Worm (Caenorhabditis elegans) whole organism, young adult: ENCODE measurements around the gene srx-120.

ENCODE experiments used
- B0035.1 ChIP-seq: sonication (generic microtip); optimal IDR thresholded peaks from 2 replicates; lab custom pipeline; 2016; ENCODE audit warnings: missing genetic modification characterization, mild to moderate bottlenecking, missing compliant biosample characterization, missing genotype, missing genetic modification reagents
- B0336.3 ChIP-seq: fragments of 200-800 bp; sonication (Bioruptor generic); IDR thresholded peaks from 2 replicates; pipeline ENCODE4 v1.3.6; 2022; ENCODE audit warnings: missing genetic modification characterization, missing compliant biosample characterization
- C17E4.6 ChIP-seq: fragments of 200-800 bp; sonication (Bioruptor generic); IDR thresholded peaks from 2 replicates; pipeline ENCODE4 v1.3.6; 2022; ENCODE audit warnings: missing genetic modification reagents, missing genetic modification characterization, missing compliant biosample characterization
- F23B12.7 ChIP-seq: sonication (generic microtip); optimal IDR thresholded peaks from 2 replicates; lab custom pipeline; 2017; ENCODE audit warnings: missing genetic modification characterization, mild to moderate bottlenecking, missing compliant biosample characterization, antibody characterized with exemption, moderate library complexity; ENCODE audit not compliant: insufficient read depth
- F39B2.1 ChIP-seq: fragments of 200-800 bp; sonication (Bioruptor generic); IDR thresholded peaks from 2 replicates; pipeline ENCODE4 v1.3.6; 2022; ENCODE audit warnings: missing genetic modification reagents, missing genetic modification characterization, missing compliant biosample characterization
- F49E8.2 ChIP-seq: sonication (generic microtip); optimal IDR thresholded peaks from 3 replicates; lab custom pipeline; 2017; ENCODE audit warnings: missing genetic modification characterization, mild to moderate bottlenecking, missing compliant biosample characterization, antibody characterized with exemption, moderate library complexity; ENCODE audit not compliant: insufficient read depth
- F52B5.7 ChIP-seq: sonication (generic microtip); optimal IDR thresholded peaks from 2 replicates; lab custom pipeline; 2016; ENCODE audit warnings: mild to moderate bottlenecking, missing genetic modification characterization, missing compliant biosample characterization
- F57C9.4 ChIP-seq: sonication (generic microtip); optimal IDR thresholded peaks from 2 replicates; lab custom pipeline; 2017; ENCODE audit warnings: mild to moderate bottlenecking, missing genetic modification characterization, missing compliant biosample characterization
- Y53F4B.3 ChIP-seq: fragments of 200-800 bp; sonication (Bioruptor generic); IDR thresholded peaks from 2 replicates; pipeline ENCODE4 v1.3.6; 2022; ENCODE audit warnings: missing genetic modification reagents, missing genetic modification characterization, missing compliant biosample characterization
- Y79H2A.3 ChIP-seq: fragments of 200-800 bp; sonication (Bioruptor generic); conservative IDR thresholded peaks from 2 replicates; pipeline ENCODE4 v1.3.6; 2022; ENCODE audit warnings: missing genetic modification reagents, missing genetic modification characterization, missing compliant biosample characterization
- ZK185.1 ChIP-seq: sonication (generic microtip); optimal IDR thresholded peaks from 2 replicates; lab custom pipeline; 2016; ENCODE audit warnings: mild to moderate bottlenecking, missing genetic modification characterization, missing compliant biosample characterization; ENCODE audit not compliant: poor library complexity, severe bottlenecking
- aptf-3 ChIP-seq: fragments of 200-800 bp; sonication (Bioruptor generic); IDR thresholded peaks from 2 replicates; pipeline ENCODE4 v1.3.6; 2022; ENCODE audit warnings: missing genetic modification characterization, missing compliant biosample characterization
- attf-3 ChIP-seq: fragments of 200-800 bp; sonication (Bioruptor generic); conservative IDR thresholded peaks from 2 replicates; pipeline ENCODE4 v1.3.6; 2022; ENCODE audit warnings: missing genetic modification reagents, missing genetic modification characterization, missing compliant biosample characterization
- attf-6 ChIP-seq: fragments of 200-800 bp; sonication (Bioruptor generic); IDR thresholded peaks from 2 replicates; pipeline ENCODE4 v1.3.6; 2022; ENCODE audit warnings: missing genetic modification reagents, missing genetic modification characterization, missing compliant biosample characterization
- ccch-3 ChIP-seq: fragments of 200-800 bp; sonication (Bioruptor generic); optimal IDR thresholded peaks from 2 replicates; lab custom pipeline; 2018; ENCODE audit warnings: mild to moderate bottlenecking, missing genetic modification characterization, missing compliant biosample characterization
- cebp-1 ChIP-seq, 2 experiments: fragments of 200-800 bp in 1 of 2; sonication (Bioruptor generic) in 1 of 2; sonication (generic microtip) in 1 of 2; IDR thresholded peaks in 1 of 2; optimal IDR thresholded peaks in 1 of 2; 2 replicates each; pipeline versions ENCODE4 v1.3.6 to Lab custom; 2017 to 2022; ENCODE audit warnings: missing compliant biosample characterization in 2 of 2, missing genetic modification characterization in 2 of 2, mild to moderate bottlenecking in 1 of 2, missing genetic modification reagents in 1 of 2, moderate library complexity in 1 of 2
- ceh-100 ChIP-seq: fragments of 200-800 bp; sonication (Bioruptor generic); IDR thresholded peaks from 2 replicates; pipeline ENCODE4 v1.3.6; 2022; ENCODE audit warnings: missing genetic modification reagents, missing genetic modification characterization, missing compliant biosample characterization
- ceh-58 ChIP-seq: fragments of 200-800 bp; sonication (Bioruptor generic); IDR thresholded peaks from 2 replicates; pipeline ENCODE4 v1.3.6; 2022; ENCODE audit warnings: missing genetic modification characterization, missing compliant biosample characterization
- dpl-1 ChIP-seq: fragments of 150-350 bp; optimal IDR thresholded peaks from 2 replicates; lab custom pipeline; 2014; ENCODE audit warnings: missing biosample characterization, missing genetic modification reagents, missing genetic modification characterization
- efl-1 ChIP-seq: fragments of 150-350 bp; optimal IDR thresholded peaks from 2 replicates; lab custom pipeline; 2014; ENCODE audit warnings: missing biosample characterization, missing genetic modification reagents, missing genetic modification characterization
- egrh-3 ChIP-seq: fragments of 200-800 bp; sonication (Bioruptor generic); IDR thresholded peaks from 2 replicates; pipeline ENCODE4 v1.3.6; 2022; ENCODE audit warnings: missing genetic modification reagents, missing genetic modification characterization, missing compliant biosample characterization
- fkh-3 ChIP-seq: sonication (generic microtip); optimal IDR thresholded peaks from 2 replicates; lab custom pipeline; 2016; ENCODE audit warnings: mild to moderate bottlenecking, missing genetic modification characterization, missing compliant biosample characterization
- gei-17 ChIP-seq: fragments of 200-800 bp; sonication (Bioruptor generic); optimal IDR thresholded peaks from 2 replicates; lab custom pipeline; 2018; ENCODE audit warnings: mild to moderate bottlenecking, missing genetic modification characterization, missing compliant biosample characterization
- hmg-1.2 ChIP-seq: fragments of 200-800 bp; sonication (Bioruptor generic); IDR thresholded peaks from 2 replicates; pipeline ENCODE4 v1.3.6; 2022; ENCODE audit warnings: missing genetic modification reagents, missing genetic modification characterization, missing compliant biosample characterization
- hsf-1 ChIP-seq: fragments of 200-800 bp; sonication (Bioruptor generic); IDR thresholded peaks from 2 replicates; pipeline ENCODE4 v1.3.6; 2022; ENCODE audit warnings: missing genetic modification reagents, missing genetic modification characterization, missing compliant biosample characterization
- lag-1 ChIP-seq: fragments of 200-800 bp; sonication (Bioruptor generic); IDR thresholded peaks from 2 replicates; pipeline ENCODE4 v1.3.6; 2022; ENCODE audit warnings: missing genetic modification reagents, missing genetic modification characterization, missing compliant biosample characterization
- lin-26 ChIP-seq: fragments of 200-800 bp; sonication (Bioruptor generic); IDR thresholded peaks from 2 replicates; pipeline ENCODE4 v1.3.6; 2022; ENCODE audit warnings: missing genetic modification reagents, missing genetic modification characterization, missing compliant biosample characterization
- lin-54 ChIP-seq: fragments of 200-800 bp; sonication (Bioruptor generic); optimal IDR thresholded peaks from 2 replicates; lab custom pipeline; 2018; ENCODE audit warnings: mild to moderate bottlenecking, missing genetic modification characterization, missing compliant biosample characterization
- lsl-1 ChIP-seq: fragments of 200-800 bp; sonication (Bioruptor generic); optimal IDR thresholded peaks from 2 replicates; lab custom pipeline; 2018; ENCODE audit warnings: mild to moderate bottlenecking, missing genetic modification characterization, moderate library complexity, missing compliant biosample characterization
- madf-8 ChIP-seq: fragments of 200-800 bp; sonication (Bioruptor generic); conservative IDR thresholded peaks from 2 replicates; pipeline ENCODE4 v1.3.6; 2022; ENCODE audit warnings: missing genetic modification reagents, missing genetic modification characterization, missing compliant biosample characterization
- mcd-1 ChIP-seq: fragments of 200-800 bp; sonication (Bioruptor generic); IDR thresholded peaks from 2 replicates; pipeline ENCODE4 v1.3.6; 2022; ENCODE audit warnings: missing genetic modification reagents, missing genetic modification characterization, missing compliant biosample characterization
- mel-28 ChIP-seq: sonication (generic microtip); optimal IDR thresholded peaks from 2 replicates; lab custom pipeline; 2016; ENCODE audit warnings: borderline replicate concordance, mild to moderate bottlenecking, missing genetic modification characterization, missing compliant biosample characterization
- mes-4 ChIP-seq: sonication (generic microtip); optimal IDR thresholded peaks from 2 replicates; lab custom pipeline; 2016; ENCODE audit warnings: missing genotype, missing genetic modification characterization, missing compliant biosample characterization
- mxl-1 ChIP-seq: sonication (generic microtip); optimal IDR thresholded peaks from 2 replicates; lab custom pipeline; 2016; ENCODE audit warnings: missing genetic modification characterization, missing compliant biosample characterization
- nfya-1 ChIP-seq: sonication (generic microtip); optimal IDR thresholded peaks from 2 replicates; lab custom pipeline; 2017; ENCODE audit warnings: antibody characterized with exemption, missing compliant biosample characterization, missing genetic modification characterization, borderline replicate concordance; ENCODE audit not compliant: insufficient read depth
- nfyb-1 ChIP-seq: fragments of 200-800 bp; sonication (Bioruptor generic); IDR thresholded peaks from 2 replicates; pipeline ENCODE4 v1.3.6; 2022; ENCODE audit warnings: missing genetic modification reagents, missing genetic modification characterization, missing compliant biosample characterization
- nhr-80 ChIP-seq: sonication (generic microtip); optimal IDR thresholded peaks from 2 replicates; lab custom pipeline; 2016; ENCODE audit warnings: missing genetic modification characterization, missing compliant biosample characterization
- nhr-90 ChIP-seq: sonication (generic microtip); optimal IDR thresholded peaks from 2 replicates; lab custom pipeline; 2016; ENCODE audit warnings: missing genotype, mild to moderate bottlenecking, missing genetic modification characterization, missing compliant biosample characterization
- rcor-1 ChIP-seq: fragments of 200-800 bp; sonication (Bioruptor generic); IDR thresholded peaks from 2 replicates; pipeline ENCODE4 v1.3.6; 2022; ENCODE audit warnings: missing genetic modification reagents, missing genetic modification characterization, missing compliant biosample characterization
- rec-8 ChIP-seq, 2 experiments: sonication (generic microtip); optimal IDR thresholded peaks; 2 replicates each; lab custom pipeline; 2016; ENCODE audit warnings: mild to moderate bottlenecking in 2 of 2, missing genetic modification characterization in 2 of 2, missing genetic modification reagents in 2 of 2, missing genotype in 2 of 2, missing biosample characterization in 1 of 2, missing compliant biosample characterization in 1 of 2, moderate library complexity in 1 of 2
- rpc-1 ChIP-seq, 2 experiments: fragments of 150-350 bp in 1 of 2; sonication (generic microtip) in 1 of 2; optimal IDR thresholded peaks; 2 replicates each; lab custom pipeline; 2014 to 2018; ENCODE audit warnings: missing biosample characterization in 1 of 2, missing genetic modification characterization in 1 of 2, missing genetic modification reagents in 1 of 2, missing genotype in 1 of 2
- sea-2 ChIP-seq: fragments of 200-800 bp; sonication (Bioruptor generic); IDR thresholded peaks from 2 replicates; pipeline ENCODE4 v1.3.6; 2022; ENCODE audit warnings: missing genetic modification characterization, missing compliant biosample characterization
- snpc-3.4 ChIP-seq: sonication (generic microtip); optimal IDR thresholded peaks from 2 replicates; lab custom pipeline; 2017; ENCODE audit warnings: missing genetic modification characterization, mild to moderate bottlenecking, missing compliant biosample characterization, antibody characterized with exemption, moderate library complexity, missing genotype, missing genetic modification reagents
- sptf-2 ChIP-seq: fragments of 200-800 bp; sonication (Bioruptor generic); optimal IDR thresholded peaks from 2 replicates; lab custom pipeline; 2018; ENCODE audit warnings: mild to moderate bottlenecking, missing genetic modification characterization, missing compliant biosample characterization
- tlf-1 ChIP-seq: fragments of 200-800 bp; sonication (Bioruptor generic); optimal IDR thresholded peaks from 2 replicates; lab custom pipeline; 2018; ENCODE audit warnings: mild to moderate bottlenecking, missing genetic modification characterization, missing compliant biosample characterization
- ztf-26 ChIP-seq: sonication (generic microtip); optimal IDR thresholded peaks from 2 replicates; lab custom pipeline; 2017; ENCODE audit warnings: missing genetic modification characterization, missing compliant biosample characterization
- ztf-28 ChIP-seq: fragments of 200-800 bp; sonication (Bioruptor generic); IDR thresholded peaks from 2 replicates; pipeline ENCODE4 v1.3.6; 2022; ENCODE audit warnings: missing genetic modification reagents, missing genetic modification characterization, missing compliant biosample characterization

Gene srx-120

ce11 chrII:12518809-12519344 is 12.2 kb upstream of the srx-120 start, which contains the start of gene srh-70 (continued):
- TF ChIP-seq egrh-3 (GFP tag; lab: Robert Waterston, UW), result no peak
- TF ChIP-seq attf-3 (GFP tag; lab: Robert Waterston, UW), result no peak
- TF ChIP-seq attf-6 (GFP tag; lab: Robert Waterston, UW), result no peak
- no peak for TF ChIP-seq gei-17 (GFP tag; lab: Kevin White, UChicago)
- no peak for TF ChIP-seq madf-8 (GFP tag; lab: Robert Waterston, UW)
- peak; percentile 5 for TF ChIP-seq F23B12.7
- no peak for TF ChIP-seq nfya-1
- no peak for TF ChIP-seq F39B2.1 (GFP tag; lab: Robert Waterston, UW)
- no peak for TF ChIP-seq F52B5.7
- no peak for TF ChIP-seq sea-2 (GFP tag; lab: Robert Waterston, UW)
- TF ChIP-seq lag-1 (GFP tag; lab: Robert Waterston, UW), result no peak
- TF ChIP-seq mxl-1 (tag; lab: Kevin White, UChicago), result no peak
- no peak for TF ChIP-seq mes-4
- TF ChIP-seq F49E8.2 (tag; lab: Kevin White, UChicago), result no peak
- no peak; the same call in 1 of the 2 replicates for TF ChIP-seq nfyb-1
- no peak for TF ChIP-seq sptf-2 (GFP tag; lab: Kevin White, UChicago)
- peak; percentile 79 for TF ChIP-seq tlf-1
- TF ChIP-seq dpl-1 (GFP tag; lab: Kevin White, UChicago), result no peak
- TF ChIP-seq lsl-1 (GFP tag; lab: Kevin White, UChicago), result no peak
- peak; percentile 96 for TF ChIP-seq nhr-80 (tag; lab: Kevin White, UChicago)
- no peak for TF ChIP-seq cebp-1 (GFP tag; IDR thresholded peaks at IDR 0.05; lab: Robert Waterston, UW)
- TF ChIP-seq cebp-1 (tag; optimal IDR thresholded peaks at IDR 0.05; lab: Kevin White, UChicago), result peak; percentile 7
- TF ChIP-seq rec-8 (tag; optimal IDR thresholded peaks at IDR 0.05; lab: Kevin White, UChicago), result no peak
- TF ChIP-seq Y53F4B.3 (GFP tag; lab: Robert Waterston, UW), result no peak
- TF ChIP-seq lin-54, result peak; percentile 58
- TF ChIP-seq mel-28 (tag; lab: Kevin White, UChicago), result no peak
- TF ChIP-seq nhr-90 (tag; lab: Kevin White, UChicago), result peak; percentile 73
- no peak for TF ChIP-seq ceh-58 (GFP tag; lab: Robert Waterston, UW)
- TF ChIP-seq ccch-3 (GFP tag; lab: Kevin White, UChicago), result no peak
- no peak for TF ChIP-seq hmg-1.2
- TF ChIP-seq efl-1, result no peak
- TF ChIP-seq aptf-3 (GFP tag; lab: Robert Waterston, UW), result no peak
- no peak for TF ChIP-seq fkh-3
- peak; percentile 60 for TF ChIP-seq mcd-1 (GFP tag; lab: Robert Waterston, UW)
- TF ChIP-seq B0336.3 (GFP tag; lab: Robert Waterston, UW), result peak; percentile 80
- TF ChIP-seq B0035.1 (tag; lab: Kevin White, UChicago), result no peak
- no peak for TF ChIP-seq snpc-3.4
- no peak for TF ChIP-seq C17E4.6 (GFP tag; lab: Robert Waterston, UW)
- TF ChIP-seq ztf-28 (GFP tag; lab: Robert Waterston, UW), result no peak
- no peak for TF ChIP-seq F57C9.4
- TF ChIP-seq lin-26 (GFP tag; lab: Robert Waterston, UW), result no peak
- TF ChIP-seq rcor-1 (GFP tag; lab: Robert Waterston, UW), result no peak
- no peak for TF ChIP-seq rpc-1 (optimal IDR thresholded peaks at IDR 0.05; lab: Kevin White, UChicago)
- no peak for TF ChIP-seq rpc-1 (tag; optimal IDR thresholded peaks at IDR 0.05; lab: Kevin White, UChicago)
- TF ChIP-seq ceh-100 (GFP tag; lab: Robert Waterston, UW), result no peak
- TF ChIP-seq Y79H2A.3 (GFP tag; lab: Robert Waterston, UW), result no peak
- peak; percentile 46 for TF ChIP-seq ZK185.1 (tag; lab: Kevin White, UChicago)
- TF ChIP-seq hsf-1 (GFP tag; lab: Robert Waterston, UW), result peak; percentile 59; the same call in 1 of the 2 replicates
- TF ChIP-seq ztf-26, result no peak
